Worm (Caenorhabditis elegans): ENCODE data around the gene Y62E10A.13.

- TF ChIP-seq nhr-25 (tag; optimal IDR thresholded peaks at IDR 0.05) (no peak), ama-1 (optimal IDR thresholded peaks at IDR 0.05) (no peak), dmd-4 (tag; optimal IDR thresholded peaks at IDR 0.05) (no peak), nhr-129 (tag; optimal IDR thresholded peaks at IDR 0.05) (no peak), lin-39 (tag; optimal IDR thresholded peaks at IDR 0.05) (no peak), ceh-82 (tag; optimal IDR thresholded peaks at IDR 0.05) (no peak), alr-1 (tag; optimal IDR thresholded peaks at IDR 0.05) (no peak), nhr-11 (tag; optimal IDR thresholded peaks at IDR 0.05) (no peak), lin-13 (GFP tag; optimal IDR thresholded peaks at IDR 0.05) (no peak)
Measured at ce11 chrIV:13356005-13356404, 42.8 kb downstream of the Y62E10A.13 start.

All from whole organism, L2 larva.